Worm (Caenorhabditis elegans) whole organism, L1 larva: ENCODE data around the gene fahd-1.

Source experiments
- C04F5.9 ChIP-seq: sonication (generic microtip); optimal IDR thresholded peaks from 2 replicates; lab custom pipeline; 2016; ENCODE audit warnings: missing genetic modification characterization, missing compliant biosample characterization
- aha-1 ChIP-seq: fragments of 150-350 bp; optimal IDR thresholded peaks from 2 replicates; lab custom pipeline; 2014; ENCODE audit warnings: missing biosample characterization, missing genetic modification characterization
- ama-1 ChIP-seq: fragments of 150-350 bp; optimal IDR thresholded peaks from 2 replicates; lab custom pipeline; 2014
- ceh-63 ChIP-seq: fragments of 200-800 bp; sonication (Bioruptor generic); optimal IDR thresholded peaks from 2 replicates; lab custom pipeline; 2018; ENCODE audit warnings: mild to moderate bottlenecking, missing genetic modification characterization, missing compliant biosample characterization
- ceh-82 ChIP-seq, 3 experiments: fragments of 150-350 bp in 1 of 3; sonication (generic microtip) in 2 of 3; optimal IDR thresholded peaks; 2 replicates each; lab custom pipeline; 2014 to 2017; ENCODE audit warnings: missing biosample characterization in 3 of 3, missing genetic modification characterization in 3 of 3
- ceh-88 ChIP-seq: fragments of 200-800 bp; sonication (Bioruptor generic); IDR thresholded peaks from 2 replicates; pipeline ENCODE4 v1.3.6; 2022; ENCODE audit warnings: missing genetic modification characterization, missing compliant biosample characterization
- ceh-90 ChIP-seq: sonication (generic microtip); optimal IDR thresholded peaks from 2 replicates; lab custom pipeline; 2016; ENCODE audit warnings: missing genetic modification characterization, missing compliant biosample characterization
- ces-1 ChIP-seq: fragments of 150-350 bp; optimal IDR thresholded peaks from 2 replicates; lab custom pipeline; 2014; ENCODE audit warnings: missing biosample characterization, missing genetic modification reagents, missing genetic modification characterization
- dsc-1 ChIP-seq: sonication (generic microtip); optimal IDR thresholded peaks from 2 replicates; lab custom pipeline; 2016; ENCODE audit warnings: mild to moderate bottlenecking, missing genetic modification characterization, missing compliant biosample characterization
- efl-1 ChIP-seq, 4 experiments: fragments of 150-350 bp; optimal IDR thresholded peaks in 3 of 4; peaks in 1 of 4; 1 replicate in 1 of 4; 2 replicates in 3 of 4; lab custom pipeline; 2014; ENCODE audit warnings: missing biosample characterization in 2 of 4, missing genetic modification characterization in 2 of 4, missing genetic modification reagents in 2 of 4
- efl-3 ChIP-seq: fragments of 200-800 bp; sonication (Bioruptor generic); optimal IDR thresholded peaks from 2 replicates; lab custom pipeline; 2018; ENCODE audit warnings: mild to moderate bottlenecking, missing genetic modification characterization, missing compliant biosample characterization
- egl-27 ChIP-seq, 2 experiments: fragments of 150-350 bp in 1 of 2; sonication (generic microtip); optimal IDR thresholded peaks; 3 replicates each; lab custom pipeline; 2017 to 2018; ENCODE audit warnings: missing biosample characterization in 2 of 2, missing genetic modification characterization in 2 of 2, missing genetic modification reagents in 2 of 2
- fkh-10 ChIP-seq: sonication (generic microtip); optimal IDR thresholded peaks from 2 replicates; lab custom pipeline; 2017; ENCODE audit warnings: missing biosample characterization, missing genetic modification reagents, missing genetic modification characterization
- fkh-4 ChIP-seq: sonication (generic microtip); optimal IDR thresholded peaks from 2 replicates; lab custom pipeline; 2016; ENCODE audit warnings: missing compliant biosample characterization, missing genetic modification characterization, borderline replicate concordance
- hpl-2 ChIP-seq: fragments of 150-350 bp; optimal IDR thresholded peaks from 2 replicates; lab custom pipeline; 2014; ENCODE audit warnings: missing biosample characterization, missing genetic modification reagents, missing genetic modification characterization
- isw-1 ChIP-seq: fragments of 200-800 bp; sonication (Bioruptor generic); IDR thresholded peaks from 2 replicates; pipeline ENCODE4 v1.3.6; 2022; ENCODE audit warnings: missing genetic modification characterization, missing compliant biosample characterization
- jun-1 ChIP-seq: fragments of 150-350 bp; optimal IDR thresholded peaks from 2 replicates; lab custom pipeline; 2014; ENCODE audit warnings: missing biosample characterization, missing genetic modification reagents, missing genetic modification characterization
- lin-13 ChIP-seq: fragments of 150-350 bp; optimal IDR thresholded peaks from 2 replicates; lab custom pipeline; 2014; ENCODE audit warnings: missing biosample characterization, missing genetic modification reagents, missing genetic modification characterization
- lin-15B ChIP-seq: fragments of 150-350 bp; sonication (generic microtip); optimal IDR thresholded peaks from 3 replicates; lab custom pipeline; 2014; ENCODE audit warnings: missing biosample characterization, missing genetic modification characterization
- lin-35 ChIP-seq, 2 experiments: fragments of 150-350 bp; optimal IDR thresholded peaks; 2 replicates each; lab custom pipeline; 2014; ENCODE audit warnings: missing biosample characterization in 2 of 2, missing genetic modification characterization in 2 of 2, missing genetic modification reagents in 2 of 2
- lin-39 ChIP-seq: fragments of 150-350 bp; optimal IDR thresholded peaks from 2 replicates; lab custom pipeline; 2014; ENCODE audit warnings: missing biosample characterization, missing genetic modification reagents, missing genetic modification characterization
- lir-3 ChIP-seq: sonication (generic microtip); optimal IDR thresholded peaks from 2 replicates; lab custom pipeline; 2016; ENCODE audit warnings: mild to moderate bottlenecking, missing genetic modification characterization, moderate library complexity, missing compliant biosample characterization; ENCODE audit not compliant: poor library complexity
- mef-2 ChIP-seq: fragments of 150-350 bp; optimal IDR thresholded peaks from 2 replicates; lab custom pipeline; 2014; ENCODE audit warnings: missing biosample characterization, missing genetic modification characterization
- nhr-20 ChIP-seq: sonication (generic microtip); optimal IDR thresholded peaks from 2 replicates; lab custom pipeline; 2016; ENCODE audit warnings: mild to moderate bottlenecking, missing genetic modification characterization, missing compliant biosample characterization
- nhr-237 ChIP-seq: fragments of 150-350 bp; optimal IDR thresholded peaks from 2 replicates; lab custom pipeline; 2014; ENCODE audit warnings: missing biosample characterization, missing genetic modification characterization
- nhr-77 ChIP-seq: fragments of 150-350 bp; optimal IDR thresholded peaks from 2 replicates; lab custom pipeline; 2014; ENCODE audit warnings: missing biosample characterization, missing genetic modification characterization
- nhr-90 ChIP-seq: sonication (generic microtip); optimal IDR thresholded peaks from 2 replicates; lab custom pipeline; 2016; ENCODE audit warnings: mild to moderate bottlenecking, missing genetic modification characterization, missing compliant biosample characterization; ENCODE audit not compliant: poor library complexity
- pag-3 ChIP-seq: sonication (generic microtip); optimal IDR thresholded peaks from 2 replicates; lab custom pipeline; 2017; ENCODE audit warnings: missing genetic modification characterization, mild to moderate bottlenecking, missing compliant biosample characterization, antibody characterized with exemption, borderline replicate concordance; ENCODE audit not compliant: insufficient read depth
- skn-1 ChIP-seq: fragments of 150-350 bp; optimal IDR thresholded peaks from 2 replicates; lab custom pipeline; 2014; ENCODE audit warnings: missing biosample characterization, missing genetic modification characterization
- sptf-1 ChIP-seq: fragments of 150-350 bp; optimal IDR thresholded peaks from 2 replicates; lab custom pipeline; 2014; ENCODE audit warnings: missing biosample characterization, missing genetic modification characterization
- swsn-7 ChIP-seq: sonication (generic microtip); optimal IDR thresholded peaks from 2 replicates; lab custom pipeline; 2016; ENCODE audit warnings: missing genetic modification characterization, missing compliant biosample characterization
- tbx-2 ChIP-seq: sonication (generic microtip); optimal IDR thresholded peaks from 2 replicates; lab custom pipeline; 2016; ENCODE audit warnings: missing genetic modification characterization, missing compliant biosample characterization
- tlp-1 ChIP-seq: fragments of 150-350 bp; optimal IDR thresholded peaks from 2 replicates; lab custom pipeline; 2014; ENCODE audit warnings: missing biosample characterization, missing genetic modification characterization
- unc-30 ChIP-seq: sonication (generic microtip); optimal IDR thresholded peaks from 2 replicates; lab custom pipeline; 2017; ENCODE audit warnings: missing biosample characterization, missing genetic modification characterization
- unc-62 ChIP-seq: fragments of 150-350 bp; optimal IDR thresholded peaks from 2 replicates; lab custom pipeline; 2014; ENCODE audit warnings: missing biosample characterization, missing genetic modification reagents, missing genetic modification characterization
- unc-98 ChIP-seq: fragments of 200-800 bp; sonication (Bioruptor generic); IDR thresholded peaks from 2 replicates; pipeline ENCODE4 v1.3.6; 2022; ENCODE audit warnings: missing genetic modification characterization, missing compliant biosample characterization
- zip-4 ChIP-seq: fragments of 200-800 bp; sonication (Bioruptor generic); optimal IDR thresholded peaks from 2 replicates; lab custom pipeline; 2018; ENCODE audit warnings: mild to moderate bottlenecking, missing genetic modification characterization, moderate library complexity, missing compliant biosample characterization
- ztf-11 ChIP-seq, 2 experiments: sonication (generic microtip); optimal IDR thresholded peaks; 2 replicates each; lab custom pipeline; 2016 to 2017; ENCODE audit warnings: missing genetic modification characterization in 2 of 2, missing biosample characterization in 1 of 2, missing compliant biosample characterization in 1 of 2
- ztf-4 ChIP-seq: fragments of 150-350 bp; optimal IDR thresholded peaks from 2 replicates; lab custom pipeline; 2014; ENCODE audit warnings: missing biosample characterization, missing genetic modification characterization

The fahd-1 gene

ce11 chrIII:7913488-7913887 is 21.4 kb downstream of the fahd-1 start, which contains the start of gene ZK688.12:
Gene ZK688.12 (minus strand): TSS chrIII:7913588.
- no peak for TF ChIP-seq ztf-11 (tag; optimal IDR thresholded peaks at IDR 0.05; lab: Kevin White, UChicago)
- TF ChIP-seq lin-39 (tag; lab: Kevin White, UChicago) = no peak
- no peak for TF ChIP-seq tbx-2 (tag; lab: Kevin White, UChicago)
- TF ChIP-seq ceh-82 (tag; optimal IDR thresholded peaks at IDR 0.05; lab: Kevin White, UChicago) = no peak
- TF ChIP-seq isw-1 (GFP tag; lab: Robert Waterston, UW) = no peak
- no peak for TF ChIP-seq zip-4 (GFP tag; lab: Kevin White, UChicago)
- no peak for TF ChIP-seq unc-62 (GFP tag; lab: Kevin White, UChicago)
- TF ChIP-seq tlp-1 (tag; lab: Kevin White, UChicago) = no peak
- TF ChIP-seq fkh-4 (tag; lab: Kevin White, UChicago) = no peak
- no peak for TF ChIP-seq nhr-237
- TF ChIP-seq fkh-10 = no peak
- no peak for TF ChIP-seq nhr-20
- TF ChIP-seq ces-1 (GFP tag; lab: Kevin White, UChicago) = no peak
- TF ChIP-seq, all 84 proteins: peak for 0

- TF ChIP-seq unc-30 (tag; lab: Kevin White, UChicago) (no peak), nhr-90 (tag; lab: Kevin White, UChicago) (no peak), lin-35 (GFP tag; optimal IDR thresholded peaks at IDR 0.05; lab: Kevin White, UChicago) (no peak), ceh-88 (no peak), ceh-63 (GFP tag; lab: Kevin White, UChicago) (no peak), unc-98 (GFP tag; lab: Robert Waterston, UW) (no peak), ceh-90 (no peak), swsn-7 (no peak), jun-1 (tag; lab: Kevin White, UChicago) (no peak), hpl-2 (GFP tag; lab: Kevin White, UChicago) (no peak)
- TF ChIP-seq, all 84 proteins: peak for 0
Observed at ce11 chrIII:7917667-7918066, 25.6 kb downstream of the fahd-1 start, which contains the start of gene gly-3. Gene gly-3 (minus strand): TSS chrIII:7917767.

- TF ChIP-seq zip-4 (GFP tag; lab: Kevin White, UChicago) = no peak
- no peak for TF ChIP-seq unc-98 (GFP tag; lab: Robert Waterston, UW)
- no peak for TF ChIP-seq fkh-4 (tag; lab: Kevin White, UChicago)
- no peak for TF ChIP-seq pag-3
- TF ChIP-seq nhr-77 (tag; lab: Kevin White, UChicago) = no peak
- TF ChIP-seq C04F5.9 (tag; lab: Kevin White, UChicago) = no peak
- no peak for TF ChIP-seq dsc-1 (tag; lab: Kevin White, UChicago)
Observed at ce11 chrIII:7919823-7920222, 27.8 kb downstream of the fahd-1 start, which contains the start of gene C29E4.14. Gene C29E4.14 (plus strand): TSS chrIII:7920123.

ce11 chrIII:7922207-7922606 is 30.2 kb downstream of the fahd-1 start, which contains the start of gene C29E4.17:
Gene C29E4.17 (plus strand): TSS chrIII:7922507.
- TF ChIP-seq efl-1 (optimal IDR thresholded peaks at IDR 0.05; lab: Kevin White, UChicago) = no peak
- no peak for TF ChIP-seq efl-1 (GFP tag; optimal IDR thresholded peaks at IDR 0.05 in 1 of 2; lab: Kevin White, UChicago)
- no peak for TF ChIP-seq mef-2
- no peak for TF ChIP-seq lin-15B (tag; lab: Kevin White, UChicago)
- TF ChIP-seq lir-3 (tag; lab: Kevin White, UChicago) = no peak
- TF ChIP-seq unc-98 (GFP tag; lab: Robert Waterston, UW) = no peak
- TF ChIP-seq unc-62 (GFP tag; lab: Kevin White, UChicago) = no peak

- TF ChIP-seq fkh-10 = no peak
- no peak for TF ChIP-seq aha-1 (tag; lab: Kevin White, UChicago)
- TF ChIP-seq tlp-1 (tag; lab: Kevin White, UChicago) = no peak
- TF ChIP-seq skn-1 = no peak
- TF ChIP-seq pag-3 = no peak
- no peak for TF ChIP-seq ztf-11 (tag; optimal IDR thresholded peaks at IDR 0.05; lab: Kevin White, UChicago)
- no peak for TF ChIP-seq unc-62 (GFP tag; lab: Kevin White, UChicago)
- no peak for TF ChIP-seq egl-27 (tag; optimal IDR thresholded peaks at IDR 0.05; lab: Kevin White, UChicago)
- no peak for TF ChIP-seq ztf-4 (tag; lab: Kevin White, UChicago)
- TF ChIP-seq ceh-63 (GFP tag; lab: Kevin White, UChicago) = no peak
- no peak for TF ChIP-seq efl-3 (GFP tag; lab: Kevin White, UChicago)
- TF ChIP-seq sptf-1 (tag; lab: Kevin White, UChicago) = no peak
- TF ChIP-seq ama-1 (lab: Kevin White, UChicago) = no peak
- TF ChIP-seq isw-1 (GFP tag; lab: Robert Waterston, UW) = no peak
- no peak for TF ChIP-seq lin-35 (GFP tag; optimal IDR thresholded peaks at IDR 0.05; lab: Kevin White, UChicago)
- TF ChIP-seq lin-13 (GFP tag; lab: Kevin White, UChicago) = no peak
- TF ChIP-seq, all 84 proteins: peak for 0
Observed at ce11 chrIII:7924821-7925220, 32.8 kb downstream of the fahd-1 start, which contains the start of gene tag-250. Gene tag-250 (minus strand): TSS chrIII:7924921.
